Fruit fly (Drosophila melanogaster) whole organism, embryonic: Measurements from ENCODE around the gene Nmt.

ENCODE experiments used
- Abd-B ChIP-seq: fragments of 200-800 bp; sonication (Bioruptor generic); optimal IDR thresholded peaks from 2 replicates; lab custom pipeline; 2018; ENCODE audit warnings: missing biosample characterization, mild to moderate bottlenecking, missing genetic modification characterization, moderate library complexity
- BtbVII ChIP-seq: fragments of 200-800 bp; sonication (Bioruptor generic); optimal IDR thresholded peaks from 3 replicates; lab custom pipeline; 2017; ENCODE audit warnings: missing biosample characterization, mild to moderate bottlenecking, missing genetic modification characterization
- CG1024 ChIP-seq: fragments of 200-800 bp; sonication (Bioruptor generic); IDR thresholded peaks from 2 replicates; pipeline ENCODE4 v1.3.6; 2022; ENCODE audit warnings: missing biosample characterization, missing genetic modification characterization
- CG10267 ChIP-seq: fragments of 200-800 bp; sonication (Bioruptor generic); optimal IDR thresholded peaks from 2 replicates; lab custom pipeline; 2018; ENCODE audit warnings: missing biosample characterization, mild to moderate bottlenecking, missing genetic modification characterization, moderate library complexity
- CG10959 ChIP-seq: fragments of 200-800 bp; sonication (Bioruptor generic); IDR thresholded peaks from 2 replicates; pipeline ENCODE4 v1.3.6; 2022; ENCODE audit warnings: missing biosample characterization, missing genetic modification characterization
- CG12155 ChIP-seq: fragments of 200-800 bp; sonication (Bioruptor generic); optimal IDR thresholded peaks from 3 replicates; lab custom pipeline; 2016; ENCODE audit warnings: missing biosample characterization, missing genetic modification characterization
- CG14014 ChIP-seq: fragments of 200-800 bp; sonication (Bioruptor generic); IDR thresholded peaks from 2 replicates; pipeline ENCODE4 v1.3.6; 2022; ENCODE audit warnings: missing biosample characterization, missing genetic modification characterization
- CG15073 ChIP-seq: fragments of 200-800 bp; sonication (Bioruptor generic); optimal IDR thresholded peaks from 2 replicates; lab custom pipeline; 2016; ENCODE audit warnings: missing biosample characterization, missing genetic modification characterization
- CG15514 ChIP-seq: fragments of 200-800 bp; sonication (Bioruptor generic); optimal IDR thresholded peaks from 3 replicates; lab custom pipeline; 2017; ENCODE audit warnings: missing biosample characterization, missing genetic modification characterization, mild to moderate bottlenecking, moderate library complexity, missing genetic modification reagents
- CG15696 ChIP-seq: fragments of 200-800 bp; sonication (Bioruptor generic); optimal IDR thresholded peaks from 2 replicates; lab custom pipeline; 2019; ENCODE audit warnings: missing biosample characterization, mild to moderate bottlenecking, missing genetic modification characterization, moderate library complexity
- CG1602 ChIP-seq: fragments of 200-800 bp; sonication (Bioruptor generic); optimal IDR thresholded peaks from 3 replicates; lab custom pipeline; 2016; ENCODE audit warnings: missing biosample characterization, missing genetic modification characterization
- CG17186 ChIP-seq: fragments of 200-800 bp; sonication (Bioruptor generic); optimal IDR thresholded peaks from 3 replicates; lab custom pipeline; 2017; ENCODE audit warnings: missing biosample characterization, missing genetic modification reagents, missing genetic modification characterization
- CG17912 ChIP-seq: fragments of 200-800 bp; sonication (Bioruptor generic); optimal IDR thresholded peaks from 2 replicates; lab custom pipeline; 2018; ENCODE audit warnings: missing biosample characterization, mild to moderate bottlenecking, missing genetic modification characterization
- CG18599 ChIP-seq: fragments of 200-800 bp; sonication (Bioruptor generic); optimal IDR thresholded peaks from 3 replicates; lab custom pipeline; 2017; ENCODE audit warnings: missing biosample characterization, missing genetic modification characterization, mild to moderate bottlenecking, moderate library complexity, missing genetic modification reagents
- CG2712 ChIP-seq: fragments of 200-800 bp; optimal IDR thresholded peaks from 3 replicates; lab custom pipeline; 2019; ENCODE audit warnings: missing biosample characterization, mild to moderate bottlenecking, missing genetic modification characterization, moderate library complexity
- CG4328 ChIP-seq: fragments of 200-800 bp; sonication (Bioruptor generic); optimal IDR thresholded peaks from 3 replicates; lab custom pipeline; 2017; ENCODE audit warnings: missing biosample characterization, missing genetic modification reagents, missing genetic modification characterization
- CG7928 ChIP-seq: fragments of 200-800 bp; sonication (Bioruptor generic); optimal IDR thresholded peaks from 2 replicates; lab custom pipeline; 2017; ENCODE audit warnings: missing biosample characterization, mild to moderate bottlenecking, missing genetic modification characterization
- CG8281 ChIP-seq: fragments of 200-800 bp; sonication (Bioruptor generic); optimal IDR thresholded peaks from 2 replicates; lab custom pipeline; 2018; ENCODE audit warnings: missing biosample characterization, mild to moderate bottlenecking, missing genetic modification characterization, moderate library complexity
- CG8478 ChIP-seq: fragments of >200 bp; optimal IDR thresholded peaks from 2 replicates; lab custom pipeline; 2018
- CG9797 ChIP-seq: fragments of 200-800 bp; sonication (Bioruptor generic); optimal IDR thresholded peaks from 3 replicates; lab custom pipeline; 2018; ENCODE audit warnings: missing biosample characterization, mild to moderate bottlenecking, missing genetic modification characterization
- CG9932 ChIP-seq: fragments of 200-800 bp; sonication (Bioruptor generic); IDR thresholded peaks from 2 replicates; pipeline ENCODE4 v1.3.6; 2022; ENCODE audit warnings: missing biosample characterization, missing genetic modification characterization
- Camta ChIP-seq: fragments of 200-800 bp; sonication (Bioruptor generic); optimal IDR thresholded peaks from 2 replicates; lab custom pipeline; 2016; ENCODE audit warnings: missing biosample characterization, missing genetic modification characterization
- Deaf1 ChIP-seq: fragments of 200-800 bp; optimal IDR thresholded peaks from 3 replicates; lab custom pipeline; 2019; ENCODE audit warnings: missing biosample characterization, mild to moderate bottlenecking, missing genetic modification characterization, moderate library complexity
- Dp ChIP-seq: fragments of 200-800 bp; sonication (Bioruptor generic); optimal IDR thresholded peaks from 2 replicates; lab custom pipeline; 2018; ENCODE audit warnings: missing biosample characterization, mild to moderate bottlenecking, missing genetic modification characterization, moderate library complexity
- H2.0 ChIP-seq: fragments of 200-800 bp; sonication (Bioruptor generic); IDR thresholded peaks from 2 replicates; pipeline ENCODE4 v1.3.6; 2022; ENCODE audit warnings: missing biosample characterization, missing genetic modification characterization
- HLH3B ChIP-seq: fragments of 200-800 bp; sonication (Bioruptor generic); IDR thresholded peaks from 2 replicates; pipeline ENCODE4 v1.3.6; 2022; ENCODE audit warnings: missing biosample characterization, missing genetic modification characterization
- MESR4 ChIP-seq: fragments of 200-800 bp; sonication (Bioruptor generic); optimal IDR thresholded peaks from 2 replicates; lab custom pipeline; 2018; ENCODE audit warnings: missing biosample characterization, mild to moderate bottlenecking, missing genetic modification characterization, moderate library complexity
- Optix ChIP-seq: fragments of 200-800 bp; sonication (Bioruptor generic); IDR thresholded peaks from 3 replicates; pipeline ENCODE4 v1.3.6; 2022; ENCODE audit warnings: missing biosample characterization, missing genetic modification characterization
- Ravus ChIP-seq: fragments of 200-800 bp; sonication (Bioruptor generic); IDR thresholded peaks from 2 replicates; pipeline ENCODE4 v1.3.6; 2022; ENCODE audit warnings: missing biosample characterization, missing genetic modification characterization
- amos ChIP-seq: fragments of 200-800 bp; sonication (Bioruptor generic); IDR thresholded peaks from 2 replicates; pipeline ENCODE4 v1.3.6; 2022; ENCODE audit warnings: missing biosample characterization, missing genetic modification characterization; ENCODE audit not compliant: partially characterized antibody
- bcd ChIP-seq: fragments of 200-800 bp; sonication (Bioruptor generic); optimal IDR thresholded peaks from 2 replicates; lab custom pipeline; 2017; ENCODE audit warnings: missing biosample characterization, mild to moderate bottlenecking, missing genetic modification characterization
- bowl ChIP-seq: fragments of 200-800 bp; sonication (Bioruptor generic); IDR thresholded peaks from 2 replicates; pipeline ENCODE4 v1.3.6; 2022; ENCODE audit warnings: missing biosample characterization, missing genetic modification characterization
- cas ChIP-seq: fragments of 200-800 bp; sonication (Bioruptor generic); IDR thresholded peaks from 2 replicates; pipeline ENCODE4 v1.3.6; 2022; ENCODE audit warnings: missing biosample characterization, missing genetic modification characterization
- dmrt11E ChIP-seq: fragments of 200-800 bp; sonication (Bioruptor generic); optimal IDR thresholded peaks from 3 replicates; lab custom pipeline; 2018; ENCODE audit warnings: missing biosample characterization, mild to moderate bottlenecking, missing genetic modification characterization, moderate library complexity
- eyg ChIP-seq: fragments of 200-800 bp; sonication (Bioruptor generic); optimal IDR thresholded peaks from 3 replicates; lab custom pipeline; 2016; ENCODE audit warnings: missing biosample characterization, missing genetic modification characterization
- gem ChIP-seq: fragments of 200-800 bp; sonication (Bioruptor generic); optimal IDR thresholded peaks from 2 replicates; lab custom pipeline; 2019; ENCODE audit warnings: missing biosample characterization, mild to moderate bottlenecking, missing genetic modification characterization, moderate library complexity
- grau ChIP-seq: fragments of 200-800 bp; optimal IDR thresholded peaks from 3 replicates; lab custom pipeline; 2019; ENCODE audit warnings: missing biosample characterization, mild to moderate bottlenecking, missing genetic modification characterization, moderate library complexity
- gsb-n ChIP-seq: fragments of 200-800 bp; sonication (Bioruptor generic); optimal IDR thresholded peaks from 3 replicates; lab custom pipeline; 2018; ENCODE audit warnings: missing biosample characterization, mild to moderate bottlenecking, missing genetic modification characterization
- hkb ChIP-seq, 2 experiments: fragments of 200-800 bp in 1 of 2; fragments of >200 bp in 1 of 2; sonication (Bioruptor generic) in 1 of 2; IDR thresholded peaks in 1 of 2; optimal IDR thresholded peaks in 1 of 2; 2 replicates each; pipeline versions ENCODE4 v1.3.6 to Lab custom; 2017 to 2022; ENCODE audit warnings: missing biosample characterization in 1 of 2, missing genetic modification characterization in 1 of 2
- inv ChIP-seq: fragments of 200-800 bp; sonication (Bioruptor generic); IDR thresholded peaks from 2 replicates; pipeline ENCODE4 v1.3.6; 2022; ENCODE audit warnings: missing biosample characterization, missing genetic modification characterization; ENCODE audit not compliant: partially characterized antibody
- ken ChIP-seq: fragments of 200-800 bp; sonication (Bioruptor generic); IDR thresholded peaks from 3 replicates; pipeline ENCODE4 v1.3.6; 2022; ENCODE audit warnings: missing biosample characterization, missing genetic modification characterization
- pb ChIP-seq: fragments of 200-800 bp; sonication (Bioruptor generic); optimal IDR thresholded peaks from 3 replicates; lab custom pipeline; 2016; ENCODE audit warnings: missing biosample characterization, missing genetic modification characterization
- ranshi ChIP-seq: fragments of 200-800 bp; sonication (Bioruptor generic); IDR thresholded peaks from 2 replicates; pipeline ENCODE4 v1.3.6; 2022; ENCODE audit warnings: missing biosample characterization, missing genetic modification characterization
- ro ChIP-seq: fragments of 200-800 bp; sonication (Bioruptor generic); IDR thresholded peaks from 2 replicates; pipeline ENCODE4 v1.3.6; 2022; ENCODE audit warnings: missing biosample characterization, missing genetic modification characterization
- seq ChIP-seq: fragments of 200-800 bp; sonication (Bioruptor generic); IDR thresholded peaks from 2 replicates; pipeline ENCODE4 v1.3.6; 2022; ENCODE audit warnings: missing biosample characterization, missing genetic modification characterization
- sug ChIP-seq: fragments of 200-800 bp; optimal IDR thresholded peaks from 2 replicates; lab custom pipeline; 2019; ENCODE audit warnings: missing biosample characterization, mild to moderate bottlenecking, missing genetic modification characterization, moderate library complexity
- tio ChIP-seq: fragments of 200-800 bp; sonication (Bioruptor generic); optimal IDR thresholded peaks from 2 replicates; lab custom pipeline; 2017; ENCODE audit warnings: missing biosample characterization, missing genetic modification characterization, inconsistent platforms
- toy ChIP-seq: fragments of 200-800 bp; sonication (Bioruptor generic); IDR thresholded peaks from 2 replicates; pipeline ENCODE4 v1.3.6; 2022; ENCODE audit warnings: missing biosample characterization, missing genetic modification characterization
- zfh2 ChIP-seq: fragments of 200-800 bp; sonication (Bioruptor generic); optimal IDR thresholded peaks from 2 replicates; lab custom pipeline; 2016; ENCODE audit warnings: missing biosample characterization, missing genetic modification characterization

The Nmt gene

DNA sequence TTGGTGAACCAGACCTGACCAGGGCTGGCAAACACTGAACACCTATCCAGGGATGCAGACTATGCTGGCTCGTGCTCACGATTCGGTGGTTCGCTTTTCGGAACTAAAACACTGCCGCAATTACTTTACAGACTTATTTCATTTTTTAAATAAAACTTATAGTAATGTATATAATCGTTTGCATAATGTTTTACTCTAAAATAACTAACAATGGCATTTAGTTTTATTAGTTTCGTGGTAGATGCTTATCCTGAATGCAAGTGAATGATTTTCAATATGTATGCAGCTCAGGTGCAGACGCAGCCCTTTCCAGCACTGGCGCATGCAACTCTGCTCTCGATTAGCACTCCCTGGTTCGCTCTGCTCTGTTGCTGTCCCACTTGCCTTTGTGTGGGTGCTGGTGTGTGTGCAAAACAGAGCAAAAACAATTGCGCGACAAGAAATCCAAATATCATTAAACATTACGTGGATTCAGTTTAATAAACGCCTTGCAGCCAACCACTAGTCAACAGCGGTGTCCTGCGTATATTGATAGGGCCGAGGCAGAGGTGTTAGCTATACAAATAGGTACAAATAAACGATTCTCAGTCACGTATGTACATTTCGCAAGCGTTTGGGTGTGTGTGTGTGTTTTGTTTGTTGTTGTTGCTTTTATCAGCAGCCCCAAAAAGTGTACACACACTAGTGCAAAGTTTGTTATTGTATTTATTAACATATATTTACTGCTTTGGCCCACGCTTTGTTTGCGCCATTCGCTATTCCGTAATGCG is 8.6 kb upstream of the Nmt start, which contains the start of the genes ERR and Atg18a (continued):
- TF ChIP-seq CG17912 (GFP tag; lab: Kevin White, UChicago), result peak; percentile 40
- no peak for TF ChIP-seq bowl (GFP tag; lab: Robert Waterston, UW)
- peak; percentile 83 for TF ChIP-seq cas (GFP tag; lab: Robert Waterston, UW)
- no peak for TF ChIP-seq gsb-n (tag; lab: Kevin White, UChicago)
- peak; percentile 79 for TF ChIP-seq CG18599 (GFP tag; lab: Kevin White, UChicago)
- TF ChIP-seq Ravus (GFP tag; lab: Robert Waterston, UW), result peak; percentile 41
- peak; percentile 97 for TF ChIP-seq CG9932 (GFP tag; lab: Robert Waterston, UW)
- TF ChIP-seq CG7928 (GFP tag; lab: Kevin White, UChicago), result peak; percentile 100
- peak; percentile 54; the same call in 1 of the 2 replicates for TF ChIP-seq CG1024 (GFP tag; lab: Robert Waterston, UW)
- TF ChIP-seq CG9797 (GFP tag; lab: Kevin White, UChicago), result peak; percentile 50
- peak; percentile 82 for TF ChIP-seq MESR4 (GFP tag; lab: Kevin White, UChicago)
- TF ChIP-seq H2.0 (GFP tag; lab: Robert Waterston, UW), result peak; percentile 79
- peak; percentile 85 for TF ChIP-seq grau
- peak; percentile 61; the same call in 1 of the 2 replicates for TF ChIP-seq inv (GFP tag; lab: Robert Waterston, UW)
- peak; percentile 77 for TF ChIP-seq seq (GFP tag; lab: Robert Waterston, UW)
- TF ChIP-seq CG4328 (GFP tag; lab: Kevin White, UChicago), result peak; percentile 65
- peak; percentile 61; the same call in 2 of the 3 replicates for TF ChIP-seq Optix (GFP tag; lab: Robert Waterston, UW)
- peak; percentile 65 for TF ChIP-seq amos (GFP tag; lab: Robert Waterston, UW)
- TF ChIP-seq CG15073 (GFP tag; lab: Kevin White, UChicago), result no peak
- peak; percentile 92 for TF ChIP-seq Abd-B (GFP tag; lab: Kevin White, UChicago)
- TF ChIP-seq ken (GFP tag; lab: Robert Waterston, UW), result peak; percentile 87
- TF ChIP-seq toy (GFP tag; lab: Robert Waterston, UW), result peak; percentile 52; the same call in 1 of the 2 replicates
- peak; percentile 65 for TF ChIP-seq pb (GFP tag; lab: Kevin White, UChicago)
- TF ChIP-seq CG14014, result peak; percentile 85
- peak; percentile 89 for TF ChIP-seq CG1602 (GFP tag; lab: Kevin White, UChicago)
- peak; percentile 88 for TF ChIP-seq bcd (GFP tag; lab: Kevin White, UChicago)
- TF ChIP-seq gem (tag; lab: Kevin White, UChicago), result peak; percentile 89
- peak; percentile 82 for TF ChIP-seq CG15696 (tag; lab: Kevin White, UChicago)
- peak; percentile 93 for TF ChIP-seq hkb (optimal IDR thresholded peaks at IDR 0.05; lab: Kevin White, UChicago)
- TF ChIP-seq hkb (GFP tag; IDR thresholded peaks at IDR 0.05; lab: Robert Waterston, UW), result peak; percentile 62
- TF ChIP-seq CG15514 (GFP tag; lab: Kevin White, UChicago), result peak; percentile 99
- TF ChIP-seq eyg (GFP tag; lab: Kevin White, UChicago), result peak; percentile 36
- peak; percentile 56 for TF ChIP-seq Camta (GFP tag; lab: Kevin White, UChicago)
- TF ChIP-seq sug (tag; lab: Kevin White, UChicago), result peak; percentile 89
- peak; percentile 28 for TF ChIP-seq Deaf1
- TF ChIP-seq CG8281 (tag; lab: Kevin White, UChicago), result peak; percentile 48
- peak; percentile 98 for TF ChIP-seq CG10267 (tag; lab: Kevin White, UChicago)
- peak; percentile 76 for TF ChIP-seq CG8478 (lab: Kevin White, UChicago)
- TF ChIP-seq ranshi (GFP tag; lab: Robert Waterston, UW), result peak; percentile 88
- TF ChIP-seq tio (GFP tag; lab: Kevin White, UChicago), result no peak
- peak; percentile 41; the same call in 1 of the 2 replicates for TF ChIP-seq CG10959 (GFP tag; lab: Robert Waterston, UW)
- TF ChIP-seq BtbVII (GFP tag; lab: Kevin White, UChicago), result no peak
- TF ChIP-seq CG17186 (GFP tag; lab: Kevin White, UChicago), result peak; percentile 85
- TF ChIP-seq Dp (GFP tag; lab: Kevin White, UChicago), result peak; percentile 27
- TF ChIP-seq dmrt11E (tag; lab: Kevin White, UChicago), result peak; percentile 74
- TF ChIP-seq CG12155, result peak; percentile 90
- TF ChIP-seq CG2712 (tag; lab: Kevin White, UChicago), result peak; percentile 89
- peak; percentile 80 for TF ChIP-seq HLH3B (GFP tag; lab: Robert Waterston, UW)
- TF ChIP-seq ro (GFP tag; lab: Robert Waterston, UW), result peak; percentile 62; the same call in 1 of the 2 replicates
- peak; percentile 93 for TF ChIP-seq zfh2 (GFP tag; lab: Kevin White, UChicago)
